Worm (Caenorhabditis elegans) whole organism, late embryonic: ENCODE measurements around the gene C18G1.8.

ENCODE experiments used
- dve-1 ChIP-seq: sonication (generic microtip); optimal IDR thresholded peaks from 2 replicates; lab custom pipeline; 2017; ENCODE audit warnings: antibody characterized with exemption, mild to moderate bottlenecking, missing genetic modification characterization, missing compliant biosample characterization
- fkh-10 ChIP-seq: fragments of 150-350 bp; optimal IDR thresholded peaks from 2 replicates; lab custom pipeline; 2014; ENCODE audit warnings: missing biosample characterization, missing genetic modification reagents, missing genetic modification characterization
- hlh-30 ChIP-seq: sonication (generic microtip); optimal IDR thresholded peaks from 2 replicates; lab custom pipeline; 2017; ENCODE audit warnings: antibody characterized with exemption, missing genetic modification characterization, missing compliant biosample characterization; ENCODE audit not compliant: insufficient read depth
- nfya-1 ChIP-seq: sonication (generic microtip); optimal IDR thresholded peaks from 2 replicates; lab custom pipeline; 2017; ENCODE audit warnings: missing genetic modification characterization, mild to moderate bottlenecking, missing compliant biosample characterization, antibody characterized with exemption, moderate library complexity
- nhr-11 ChIP-seq: fragments of 150-350 bp; optimal IDR thresholded peaks from 2 replicates; lab custom pipeline; 2014; ENCODE audit warnings: missing biosample characterization, missing genetic modification characterization
- syd-9 ChIP-seq: sonication (generic microtip); optimal IDR thresholded peaks from 2 replicates; lab custom pipeline; 2016; ENCODE audit warnings: mild to moderate bottlenecking, missing genetic modification characterization, moderate library complexity, missing compliant biosample characterization

DNA sequence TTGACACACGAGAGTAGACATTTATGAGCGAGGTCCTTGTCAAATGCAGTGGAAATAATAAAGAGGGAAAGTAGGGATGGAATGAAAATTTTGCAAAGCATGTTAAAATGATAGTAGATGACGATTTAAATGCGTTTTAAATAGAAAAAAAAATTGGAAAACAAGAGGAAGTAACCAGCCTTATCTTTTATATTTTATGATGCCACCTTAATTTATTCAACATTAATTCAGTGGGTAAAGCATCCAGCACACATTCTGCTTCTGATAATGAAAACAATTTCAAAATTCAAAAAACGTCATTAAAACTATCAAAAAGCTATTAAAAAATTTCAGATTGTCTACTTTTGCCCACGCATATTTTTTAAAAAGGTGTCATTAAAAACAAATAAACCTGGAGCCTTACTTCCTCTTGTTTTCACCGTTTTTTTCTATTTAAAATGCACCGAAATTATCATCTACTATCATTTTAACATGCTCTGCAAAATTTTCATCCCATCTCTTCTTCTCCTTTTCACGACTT, 19.0 kb upstream of the C18G1.8 start, which contains the start of the genes Y60C6A.2 and Y60C6A.3:
- no peak for TF ChIP-seq fkh-10 (GFP tag; lab: Kevin White, UChicago)
- no peak for TF ChIP-seq syd-9 (tag; lab: Kevin White, UChicago)
- no peak for TF ChIP-seq nhr-11
- no peak for TF ChIP-seq dve-1 (tag; lab: Kevin White, UChicago)
- TF ChIP-seq nfya-1, result no peak
- TF ChIP-seq hlh-30 (tag; lab: Kevin White, UChicago), result no peak
